Fruit fly (Drosophila melanogaster): ENCODE measurements around the gene dob.

The dob gene

DNA sequence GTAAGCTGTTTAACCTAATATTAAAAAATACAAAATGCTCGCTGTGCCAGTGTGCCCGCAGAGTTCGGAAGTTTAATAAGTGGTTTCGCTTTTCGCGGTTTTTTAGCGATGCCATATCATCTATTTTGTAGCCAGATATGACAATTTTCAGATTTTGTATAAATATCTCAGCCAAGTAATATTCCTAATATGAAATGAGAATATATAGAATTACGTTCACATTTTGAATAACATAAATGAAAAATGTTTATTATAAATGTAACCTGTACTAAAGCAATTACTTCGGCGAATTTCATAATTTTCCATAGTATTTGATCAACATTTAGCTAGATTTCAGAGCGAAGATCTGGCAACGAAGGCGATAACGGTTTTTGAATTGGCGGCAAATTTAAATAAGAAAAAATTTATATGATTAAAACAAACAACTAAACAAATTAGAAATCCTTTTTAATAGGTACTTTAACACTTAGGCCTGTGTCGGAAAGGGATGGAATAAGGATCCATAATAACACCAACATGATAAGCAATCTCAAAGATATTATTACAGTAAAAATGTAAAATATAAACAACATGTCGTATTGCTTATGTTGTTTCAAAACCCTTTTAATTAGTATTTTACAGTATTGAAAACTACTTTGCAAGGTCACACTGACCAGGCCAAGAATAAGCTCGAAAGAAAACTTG lies at the start of gene dob, which contains the start of gene opm:
Gene dob, plus strand, starts transcription at position 634 of the 684 bp plus-strand sequence.
Gene opm, minus strand, starts transcription at position 59 of the 684 bp plus-strand sequence.
- no peak for TF ChIP-seq CG9705 (GFP tag; optimal IDR thresholded peaks at IDR 0.05)
- TF ChIP-seq br (GFP tag; optimal IDR thresholded peaks at IDR 0.05): no peak
- no peak for TF ChIP-seq Dfd (GFP tag; optimal IDR thresholded peaks at IDR 0.05)
- no peak for TF ChIP-seq Hnf4 (GFP tag; optimal IDR thresholded peaks at IDR 0.05)
- TF ChIP-seq dmrt93B (GFP tag; optimal IDR thresholded peaks at IDR 0.05): no peak
- peak in 1 of 2 experiments; percentile 16 for TF ChIP-seq foxo (GFP tag; optimal IDR thresholded peaks at IDR 0.05)
- no peak for TF ChIP-seq CrebA (GFP tag; optimal IDR thresholded peaks at IDR 0.05; ENCODE audit: borderline replicate concordance)
- no peak for TF ChIP-seq dl (GFP tag; optimal IDR thresholded peaks at IDR 0.05; ENCODE audit: insufficient read depth in 1 of 2, partially characterized antibody in 2 of 2)
- no peak for TF ChIP-seq brk (GFP tag; optimal IDR thresholded peaks at IDR 0.05)
- peak; percentile 12 for TF ChIP-seq fru (GFP tag; optimal IDR thresholded peaks at IDR 0.05)
- TF ChIP-seq HLH106 (tag; optimal IDR thresholded peaks at IDR 0.05): peak; percentile 46
- TF ChIP-seq pan (optimal IDR thresholded peaks at IDR 0.05): no peak
- TF ChIP-seq Sp1 (GFP tag; optimal IDR thresholded peaks at IDR 0.05): peak; percentile 29
- TF ChIP-seq sage (GFP tag; optimal IDR thresholded peaks at IDR 0.05): no peak
- no peak for TF ChIP-seq ey (GFP tag; optimal IDR thresholded peaks at IDR 0.05)
- TF ChIP-seq N (GFP tag; optimal IDR thresholded peaks at IDR 0.05): no peak
- no peak for TF ChIP-seq lola (GFP tag; optimal IDR thresholded peaks at IDR 0.05)
- TF ChIP-seq sv (GFP tag; optimal IDR thresholded peaks at IDR 0.05): no peak
- no peak for TF ChIP-seq dsf (GFP tag; optimal IDR thresholded peaks at IDR 0.05; ENCODE audit: borderline replicate concordance)
- peak; percentile 20 for TF ChIP-seq psq (GFP tag; optimal IDR thresholded peaks at IDR 0.05)
- no peak for TF ChIP-seq Dif (GFP tag; optimal IDR thresholded peaks at IDR 0.05; ENCODE audit: partially characterized antibody)
- no peak for TF ChIP-seq jim (GFP tag; optimal IDR thresholded peaks at IDR 0.05)
- peak; percentile 32 for TF ChIP-seq h (GFP tag; optimal IDR thresholded peaks at IDR 0.05)
- TF ChIP-seq tai (GFP tag; optimal IDR thresholded peaks at IDR 0.05): no peak
- TF ChIP-seq usp (GFP tag; optimal IDR thresholded peaks at IDR 0.05): no peak
- no peak for TF ChIP-seq Hr83 (GFP tag; optimal IDR thresholded peaks at IDR 0.05; ENCODE audit: poor library complexity, severe bottlenecking)
- TF ChIP-seq rgr (GFP tag; optimal IDR thresholded peaks at IDR 0.05): no peak
- TF ChIP-seq Hr78 (GFP tag; optimal IDR thresholded peaks at IDR 0.05): no peak
- TF ChIP-seq GATAd (GFP tag; optimal IDR thresholded peaks at IDR 0.05): no peak
- TF ChIP-seq Vsx2 (GFP tag; optimal IDR thresholded peaks at IDR 0.05; ENCODE audit: partially characterized antibody): no peak
- no peak for TF ChIP-seq Rel (GFP tag; optimal IDR thresholded peaks at IDR 0.05)
- peak; percentile 73 for TF ChIP-seq Rel (tag; optimal IDR thresholded peaks at IDR 0.05)
- TF ChIP-seq woc (GFP tag; optimal IDR thresholded peaks at IDR 0.05): peak; percentile 74
- no peak for TF ChIP-seq OdsH (GFP tag; optimal IDR thresholded peaks at IDR 0.05)
- TF ChIP-seq Abd-B (GFP tag; optimal IDR thresholded peaks at IDR 0.05): no peak
- TF ChIP-seq Myc (optimal IDR thresholded peaks at IDR 0.05): peak; percentile 88
- TF ChIP-seq Mio (GFP tag; optimal IDR thresholded peaks at IDR 0.05): no peak
- TF ChIP-seq CG32264 (GFP tag; optimal IDR thresholded peaks at IDR 0.05): no peak
- no peak for TF ChIP-seq Jra (GFP tag; optimal IDR thresholded peaks at IDR 0.05)

DNA sequence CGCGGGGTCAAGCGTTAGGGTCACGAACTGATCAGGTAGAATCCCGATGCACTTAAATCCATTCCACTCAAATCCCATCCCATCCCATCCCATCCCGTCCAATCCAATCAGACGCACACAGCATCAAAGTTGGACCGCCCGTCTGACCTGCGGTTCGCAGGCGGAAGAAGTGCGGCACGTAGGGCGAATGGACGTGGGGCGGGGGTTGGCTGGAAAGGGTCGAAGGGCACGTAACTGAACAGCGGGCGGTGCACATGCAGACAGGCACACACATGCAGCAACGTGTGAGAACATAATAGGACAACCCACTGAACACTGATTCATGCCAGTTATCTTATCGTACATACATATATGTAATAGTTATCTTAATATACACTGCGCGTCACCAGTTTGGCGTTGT lies 47.4 kb upstream of the dob start:
- TF ChIP-seq ey (GFP tag; optimal IDR thresholded peaks at IDR 0.05) (no peak), dl (GFP tag; optimal IDR thresholded peaks at IDR 0.05; ENCODE audit: insufficient read depth in 1 of 2, partially characterized antibody in 2 of 2) (no peak), woc (GFP tag; optimal IDR thresholded peaks at IDR 0.05) (no peak), Jra (GFP tag; optimal IDR thresholded peaks at IDR 0.05) (no peak), Hr78 (GFP tag; optimal IDR thresholded peaks at IDR 0.05) (no peak), lola (GFP tag; optimal IDR thresholded peaks at IDR 0.05) (no peak), HLH106 (tag; optimal IDR thresholded peaks at IDR 0.05) (no peak), psq (GFP tag; optimal IDR thresholded peaks at IDR 0.05) (no peak), Dfd (GFP tag; optimal IDR thresholded peaks at IDR 0.05) (no peak), Myc (optimal IDR thresholded peaks at IDR 0.05) (no peak), brk (GFP tag; optimal IDR thresholded peaks at IDR 0.05) (no peak), Hr83 (GFP tag; optimal IDR thresholded peaks at IDR 0.05; ENCODE audit: poor library complexity, severe bottlenecking) (no peak), tai (GFP tag; optimal IDR thresholded peaks at IDR 0.05) (no peak), Rel (GFP tag; optimal IDR thresholded peaks at IDR 0.05) (no peak), Rel (tag; optimal IDR thresholded peaks at IDR 0.05) (no peak)
